Worm (Caenorhabditis elegans) whole organism, midembryonic: ENCODE results near the gene F29F11.20.

Experiments used
- T22C8.4 ChIP-seq: fragments of 200-800 bp; sonication (Bioruptor generic); IDR thresholded peaks from 2 replicates; pipeline ENCODE4 v1.3.6; 2022; ENCODE audit warnings: missing genetic modification characterization, missing compliant biosample characterization
- cog-1 ChIP-seq: sonication (generic microtip); optimal IDR thresholded peaks from 2 replicates; lab custom pipeline; 2016; ENCODE audit warnings: missing genetic modification characterization, missing compliant biosample characterization
- flt-1 ChIP-seq: fragments of 200-800 bp; sonication (Bioruptor generic); IDR thresholded peaks from 2 replicates; pipeline ENCODE4 v1.3.6; 2022; ENCODE audit warnings: missing genetic modification characterization, missing compliant biosample characterization
- klf-2 ChIP-seq: fragments of 200-800 bp; sonication (Bioruptor generic); conservative IDR thresholded peaks from 2 replicates; pipeline ENCODE4 v1.3.6; 2022; ENCODE audit warnings: missing genetic modification reagents, missing genetic modification characterization, missing compliant biosample characterization
- med-1 ChIP-seq: sonication (generic microtip); optimal IDR thresholded peaks from 2 replicates; lab custom pipeline; 2017; ENCODE audit warnings: missing genetic modification characterization, mild to moderate bottlenecking, missing compliant biosample characterization, antibody characterized with exemption, missing genetic modification reagents; ENCODE audit not compliant: insufficient read depth
- ref-1 ChIP-seq: fragments of 200-800 bp; sonication (Bioruptor generic); conservative IDR thresholded peaks from 2 replicates; pipeline ENCODE4 v1.3.6; 2022; ENCODE audit warnings: missing genetic modification reagents, missing genetic modification characterization, missing compliant biosample characterization
- tab-1 ChIP-seq: fragments of 200-800 bp; sonication (Bioruptor generic); IDR thresholded peaks from 2 replicates; pipeline ENCODE4 v1.3.6; 2022; ENCODE audit warnings: missing genetic modification characterization, missing compliant biosample characterization
- ztf-23 ChIP-seq: fragments of 200-800 bp; sonication (Bioruptor generic); IDR thresholded peaks from 2 replicates; pipeline ENCODE4 v1.3.6; 2022; ENCODE audit warnings: missing genetic modification reagents, missing genetic modification characterization, missing compliant biosample characterization
- ztf-29 ChIP-seq: fragments of 200-800 bp; sonication (Bioruptor generic); IDR thresholded peaks from 2 replicates; pipeline ENCODE4 v1.3.6; 2022; ENCODE audit warnings: missing genetic modification reagents, missing genetic modification characterization, missing compliant biosample characterization

F29F11.20 gene

DNA sequence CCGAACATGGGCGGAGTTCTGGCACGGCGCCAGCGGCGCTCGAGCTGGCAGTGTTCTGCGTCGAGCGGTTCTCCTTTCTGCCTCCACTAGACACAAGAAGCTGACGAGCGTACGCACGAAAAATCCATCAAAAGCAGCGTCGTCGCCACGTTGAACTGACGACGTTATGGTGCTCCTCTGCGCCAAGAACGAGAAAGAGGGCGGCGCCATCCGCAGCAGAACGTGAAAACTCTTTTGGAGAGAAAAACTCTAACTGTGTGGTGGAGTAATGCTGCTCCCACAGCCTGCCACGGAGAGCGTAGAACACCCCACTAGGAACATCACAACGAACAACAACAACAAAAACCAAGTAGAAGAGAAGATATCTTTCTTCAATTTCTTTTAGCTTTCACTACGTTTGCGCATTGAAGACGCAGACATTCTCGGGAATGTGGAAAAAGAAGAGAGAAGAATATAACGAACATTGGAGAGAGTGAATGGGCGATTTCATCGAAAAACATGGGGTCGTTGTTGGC, 34.3 kb downstream of the F29F11.20 start:
- no peak for TF ChIP-seq med-1 (GFP tag; lab: Kevin White, UChicago)
- no peak for TF ChIP-seq flt-1 (GFP tag; lab: Robert Waterston, UW)
- TF ChIP-seq ztf-29 (GFP tag; lab: Robert Waterston, UW): no peak
- no peak for TF ChIP-seq klf-2 (GFP tag; lab: Robert Waterston, UW)
- no peak for TF ChIP-seq cog-1 (tag; lab: Kevin White, UChicago)
- TF ChIP-seq ref-1 (GFP tag; lab: Robert Waterston, UW): no peak
- TF ChIP-seq tab-1 (GFP tag; lab: Robert Waterston, UW): no peak
- no peak for TF ChIP-seq T22C8.4 (GFP tag; lab: Robert Waterston, UW)

DNA sequence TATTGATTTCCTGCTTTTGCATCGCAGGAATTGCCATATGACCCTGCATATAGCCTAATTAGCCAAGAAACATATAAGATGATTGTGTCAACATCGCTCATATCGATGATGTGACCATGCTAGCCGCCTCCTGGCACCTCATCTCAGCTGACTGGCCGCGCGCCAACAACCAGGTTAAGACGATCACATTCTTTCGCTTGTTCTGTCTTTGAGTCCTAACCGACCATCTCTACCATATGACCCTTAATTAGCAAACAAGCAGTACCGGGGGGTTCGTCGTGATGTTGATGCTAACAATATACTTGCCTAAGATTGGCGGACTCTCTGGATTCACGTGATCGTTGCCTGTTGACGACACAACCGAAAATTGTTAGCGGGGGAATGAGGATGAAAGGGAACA, 34.9 kb downstream of the F29F11.20 start:
- no peak for TF ChIP-seq klf-2 (GFP tag; lab: Robert Waterston, UW)
- no peak for TF ChIP-seq ref-1 (GFP tag; lab: Robert Waterston, UW)
- no peak for TF ChIP-seq ztf-23
- TF ChIP-seq ztf-29 (GFP tag; lab: Robert Waterston, UW): no peak
- TF ChIP-seq flt-1 (GFP tag; lab: Robert Waterston, UW): no peak
- TF ChIP-seq T22C8.4 (GFP tag; lab: Robert Waterston, UW): no peak
- TF ChIP-seq cog-1 (tag; lab: Kevin White, UChicago): no peak

- TF ChIP-seq ztf-23: no peak
- no peak for TF ChIP-seq klf-2 (GFP tag; lab: Robert Waterston, UW)
- no peak for TF ChIP-seq ztf-29 (GFP tag; lab: Robert Waterston, UW)
- no peak for TF ChIP-seq cog-1 (tag; lab: Kevin White, UChicago)
- TF ChIP-seq med-1 (GFP tag; lab: Kevin White, UChicago): no peak
These were observed 35.5 kb downstream of the F29F11.20 start for ce11 chrV:10723181-10723580.

DNA sequence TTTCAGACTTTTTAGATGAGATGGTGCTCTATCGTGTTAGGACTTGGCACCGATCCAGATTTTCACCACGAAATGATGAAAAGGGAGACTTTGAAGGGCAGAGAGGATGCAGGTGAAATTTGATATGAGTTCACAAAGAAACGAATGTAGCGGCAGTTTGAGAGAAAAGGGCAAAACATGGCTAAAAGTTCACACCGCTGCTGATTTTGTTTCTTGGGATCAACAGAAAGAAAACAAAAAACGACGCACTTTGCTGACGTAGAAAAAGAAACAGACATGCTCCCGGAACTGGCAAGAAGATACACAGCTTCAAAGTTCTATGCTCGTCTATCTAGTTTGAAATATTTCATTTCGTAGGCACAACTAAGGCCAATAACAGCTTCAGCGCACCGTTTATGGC, 35.9 kb downstream of the F29F11.20 start:
- TF ChIP-seq cog-1 (tag; lab: Kevin White, UChicago) (no peak), T22C8.4 (GFP tag; lab: Robert Waterston, UW) (no peak), ref-1 (GFP tag; lab: Robert Waterston, UW) (no peak), med-1 (GFP tag; lab: Kevin White, UChicago) (no peak), ztf-29 (GFP tag; lab: Robert Waterston, UW) (no peak), ztf-23 (no peak), flt-1 (GFP tag; lab: Robert Waterston, UW) (no peak), tab-1 (GFP tag; lab: Robert Waterston, UW) (no peak), klf-2 (GFP tag; lab: Robert Waterston, UW) (no peak)

- TF ChIP-seq med-1 (GFP tag; lab: Kevin White, UChicago) (no peak), T22C8.4 (GFP tag; lab: Robert Waterston, UW) (no peak), cog-1 (tag; lab: Kevin White, UChicago) (no peak), klf-2 (GFP tag; lab: Robert Waterston, UW) (no peak), ztf-29 (GFP tag; lab: Robert Waterston, UW) (no peak)
These were observed 36.8 kb downstream of the F29F11.20 start for ce11 chrV:10724472-10724871.

- TF ChIP-seq ref-1 (GFP tag; lab: Robert Waterston, UW): no peak
- TF ChIP-seq flt-1 (GFP tag; lab: Robert Waterston, UW): no peak
- TF ChIP-seq klf-2 (GFP tag; lab: Robert Waterston, UW): no peak
- no peak for TF ChIP-seq ztf-29 (GFP tag; lab: Robert Waterston, UW)
- TF ChIP-seq cog-1 (tag; lab: Kevin White, UChicago): no peak
- no peak for TF ChIP-seq ztf-23
- TF ChIP-seq tab-1 (GFP tag; lab: Robert Waterston, UW): no peak
- no peak for TF ChIP-seq med-1 (GFP tag; lab: Kevin White, UChicago)
- no peak for TF ChIP-seq T22C8.4 (GFP tag; lab: Robert Waterston, UW)
These were observed 37.8 kb downstream of the F29F11.20 start for ce11 chrV:10725424-10725951.

DNA sequence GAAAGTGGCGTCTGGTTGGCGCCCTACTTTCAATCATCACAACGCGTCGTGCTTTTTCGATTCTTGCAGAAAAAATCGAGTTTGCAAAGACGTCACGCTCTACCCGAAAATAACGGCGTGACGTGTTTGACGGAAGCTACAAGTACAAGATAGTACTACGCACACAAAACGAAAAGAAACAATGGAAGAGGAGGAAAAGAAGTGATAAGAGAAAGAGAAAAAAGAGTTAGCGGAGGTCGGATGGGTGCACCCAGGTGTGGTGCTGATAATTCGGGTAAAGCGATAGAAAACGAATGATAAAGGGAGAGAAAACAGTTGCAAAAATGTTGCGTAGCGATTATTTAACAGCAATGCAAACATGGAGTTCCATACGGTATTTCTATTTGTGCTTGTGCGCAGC, 39.0 kb downstream of the F29F11.20 start:
- TF ChIP-seq ztf-29 (GFP tag; lab: Robert Waterston, UW) (no peak), klf-2 (GFP tag; lab: Robert Waterston, UW) (no peak), flt-1 (GFP tag; lab: Robert Waterston, UW) (no peak), ref-1 (GFP tag; lab: Robert Waterston, UW) (no peak), med-1 (GFP tag; lab: Kevin White, UChicago) (no peak), tab-1 (GFP tag; lab: Robert Waterston, UW) (no peak), T22C8.4 (GFP tag; lab: Robert Waterston, UW) (no peak), cog-1 (tag; lab: Kevin White, UChicago) (no peak), ztf-23 (no peak)

DNA sequence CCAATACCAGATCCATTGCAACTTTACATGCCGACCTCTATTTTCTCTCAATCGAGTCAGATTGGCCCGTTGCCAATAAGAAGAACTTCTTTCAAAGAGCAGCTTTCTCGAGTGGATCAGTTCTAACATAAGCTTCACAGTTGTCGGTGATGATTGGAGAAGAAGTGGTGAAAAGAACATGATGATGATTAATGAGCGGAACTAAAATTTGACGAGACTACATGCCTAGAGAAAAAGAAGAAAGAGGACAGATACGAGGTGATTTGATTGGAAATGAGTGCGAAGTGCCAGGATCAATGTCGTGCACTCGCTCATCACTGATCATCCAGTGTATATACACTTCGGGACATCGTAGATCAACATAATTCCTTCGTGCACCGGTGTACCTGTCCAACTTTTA, 40.0 kb downstream of the F29F11.20 start:
- TF ChIP-seq flt-1 (GFP tag; lab: Robert Waterston, UW) (no peak), ztf-29 (GFP tag; lab: Robert Waterston, UW) (no peak), T22C8.4 (GFP tag; lab: Robert Waterston, UW) (no peak), ref-1 (GFP tag; lab: Robert Waterston, UW) (no peak), tab-1 (GFP tag; lab: Robert Waterston, UW) (no peak), klf-2 (GFP tag; lab: Robert Waterston, UW) (no peak), cog-1 (tag; lab: Kevin White, UChicago) (no peak), ztf-23 (no peak), med-1 (GFP tag; lab: Kevin White, UChicago) (no peak)

DNA sequence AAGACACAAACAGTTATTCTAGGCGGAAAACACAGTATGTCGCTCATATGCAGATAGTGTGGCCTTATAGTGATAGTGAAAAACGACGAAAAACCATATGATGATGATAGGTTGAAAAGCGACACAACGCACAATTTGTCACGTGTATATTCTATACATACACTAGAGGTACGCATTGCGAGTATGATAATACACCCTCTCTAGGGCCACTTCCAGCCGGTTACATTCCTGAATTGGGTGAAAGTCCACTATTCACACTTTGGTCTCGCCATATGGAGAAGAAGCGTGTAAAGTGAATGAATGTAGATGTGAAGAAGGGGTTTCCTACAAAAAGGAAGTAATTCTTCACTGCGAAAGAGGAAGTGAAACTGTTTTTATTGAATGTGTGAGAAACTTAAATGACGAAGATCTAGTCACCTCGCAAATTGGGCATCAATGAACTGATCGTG, 41.8 kb downstream of the F29F11.20 start:
- TF ChIP-seq med-1 (GFP tag; lab: Kevin White, UChicago) (no peak), ztf-23 (no peak), flt-1 (GFP tag; lab: Robert Waterston, UW) (no peak), ref-1 (GFP tag; lab: Robert Waterston, UW) (no peak), klf-2 (GFP tag; lab: Robert Waterston, UW) (no peak), T22C8.4 (GFP tag; lab: Robert Waterston, UW) (no peak), tab-1 (GFP tag; lab: Robert Waterston, UW) (no peak), cog-1 (tag; lab: Kevin White, UChicago) (no peak)
